Worm (Caenorhabditis elegans): ENCODE measurements around the gene gcy-36.

ce11 chrX:15434922-15435321 is 43.9 kb upstream of the gcy-36 start:
- no peak for TF ChIP-seq unc-39 (tag; optimal IDR thresholded peaks at IDR 0.05)
- TF ChIP-seq nhr-12 (tag; optimal IDR thresholded peaks at IDR 0.05): no peak
- no peak for TF ChIP-seq fkh-10 (GFP tag; optimal IDR thresholded peaks at IDR 0.05)
- TF ChIP-seq skn-1 (tag; optimal IDR thresholded peaks at IDR 0.05): no peak
- no peak for TF ChIP-seq nhr-76 (tag; optimal IDR thresholded peaks at IDR 0.05)
- no peak for TF ChIP-seq ZK546.5 (tag; optimal IDR thresholded peaks at IDR 0.05)
- TF ChIP-seq lin-15B (tag; optimal IDR thresholded peaks at IDR 0.05): no peak
- peak; percentile 36 for TF ChIP-seq snpc-4 (tag; optimal IDR thresholded peaks at IDR 0.05)
- no peak for TF ChIP-seq ama-1 (optimal IDR thresholded peaks at IDR 0.05)

All from whole organism, L3 larva.